Worm (Caenorhabditis elegans): ENCODE measurements around the gene K09F6.10.

ce11 chrII:2304575-2304974 is 15.9 kb upstream of the K09F6.10 start:
- TF ChIP-seq T22C8.4 (GFP tag; IDR thresholded peaks at IDR 0.05) (no peak), med-1 (GFP tag; optimal IDR thresholded peaks at IDR 0.05; ENCODE audit: insufficient read depth) (no peak), flt-1 (GFP tag; IDR thresholded peaks at IDR 0.05) (no peak), ref-1 (GFP tag; conservative IDR thresholded peaks at IDR 0.05) (no peak)
